Worm (Caenorhabditis elegans): ENCODE measurements around the gene hlh-1.

DNA sequence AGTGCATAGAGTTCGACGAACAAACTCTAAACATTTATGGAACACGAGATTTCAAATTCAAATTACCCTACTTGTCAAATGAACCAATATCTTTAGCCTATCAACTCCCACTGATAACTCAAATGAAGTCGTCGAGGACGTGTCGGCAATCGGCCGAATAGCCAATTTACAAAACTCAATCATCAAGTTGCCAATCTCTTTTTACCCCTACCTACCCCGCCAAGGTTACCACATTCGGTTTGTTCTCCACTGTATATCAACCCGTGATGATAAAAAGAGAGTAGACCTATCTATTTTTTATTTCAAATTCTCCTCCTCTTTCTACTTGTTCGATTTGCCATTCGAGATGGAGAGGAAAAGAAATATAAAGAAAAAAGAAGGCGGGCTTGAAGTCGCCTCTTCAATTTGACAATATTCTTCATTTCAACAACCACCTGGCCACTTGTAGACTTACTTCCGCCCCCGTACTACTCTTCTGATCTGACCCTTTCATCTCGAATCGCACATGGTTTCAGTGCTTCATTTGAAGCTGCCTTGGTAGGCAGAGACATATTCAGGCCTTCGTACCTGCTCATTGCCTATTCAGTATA is 31.7 kb downstream of the hlh-1 start:
- TF ChIP-seq ceh-19 (GFP tag; optimal IDR thresholded peaks at IDR 0.05) (no peak), pag-3 (tag; optimal IDR thresholded peaks at IDR 0.05; ENCODE audit: borderline replicate concordance) (no peak), nhr-11 (tag; optimal IDR thresholded peaks at IDR 0.05) (no peak), dve-1 (tag; optimal IDR thresholded peaks at IDR 0.05) (no peak), ets-4 (tag; optimal IDR thresholded peaks at IDR 0.05) (no peak), fkh-10 (GFP tag; optimal IDR thresholded peaks at IDR 0.05) (no peak), nhr-232 (tag; optimal IDR thresholded peaks at IDR 0.05) (no peak)

Data from whole organism, late embryonic.